Fruit fly (Drosophila melanogaster) whole organism, embryonic: ENCODE results near the gene Etfb.

ENCODE experiments used
- BtbVII ChIP-seq: fragments of 200-800 bp; sonication (Bioruptor generic); optimal IDR thresholded peaks from 3 replicates; lab custom pipeline; 2017; ENCODE audit warnings: missing biosample characterization, mild to moderate bottlenecking, missing genetic modification characterization
- CG10274 ChIP-seq: fragments of 200-800 bp; sonication (Bioruptor generic); optimal IDR thresholded peaks from 3 replicates; lab custom pipeline; 2017; ENCODE audit warnings: missing biosample characterization, mild to moderate bottlenecking, missing genetic modification characterization
- CG11085 ChIP-seq: fragments of 200-800 bp; sonication (Bioruptor generic); IDR thresholded peaks from 2 replicates; pipeline ENCODE4 v1.3.6; 2022; ENCODE audit warnings: missing biosample characterization, missing genetic modification characterization
- CG11398 ChIP-seq: fragments of 200-800 bp; sonication (Bioruptor generic); optimal IDR thresholded peaks from 2 replicates; lab custom pipeline; 2016; ENCODE audit warnings: missing biosample characterization, missing genetic modification characterization
- CG12236 ChIP-seq: fragments of 200-800 bp; sonication (Bioruptor generic); optimal IDR thresholded peaks from 2 replicates; lab custom pipeline; 2016; ENCODE audit warnings: missing biosample characterization, missing genetic modification characterization
- CG12942 ChIP-seq: fragments of 200-800 bp; sonication (Bioruptor generic); optimal IDR thresholded peaks from 3 replicates; lab custom pipeline; 2016; ENCODE audit warnings: missing biosample characterization, missing genetic modification characterization
- CG13287 ChIP-seq: fragments of 200-800 bp; sonication (Bioruptor generic); IDR thresholded peaks from 2 replicates; pipeline ENCODE4 v1.3.6; 2022; ENCODE audit warnings: missing biosample characterization, missing genetic modification characterization; ENCODE audit not compliant: partially characterized antibody
- CG15601 ChIP-seq: fragments of 200-800 bp; sonication (Bioruptor generic); optimal IDR thresholded peaks from 3 replicates; lab custom pipeline; 2019; ENCODE audit warnings: missing biosample characterization, mild to moderate bottlenecking, missing genetic modification characterization, moderate library complexity
- CG18011 ChIP-seq: fragments of 200-800 bp; sonication (Bioruptor generic); optimal IDR thresholded peaks from 2 replicates; lab custom pipeline; 2017; ENCODE audit warnings: missing biosample characterization, missing genetic modification characterization, mild to moderate bottlenecking, moderate library complexity, missing genotype
- CG1832 ChIP-seq: fragments of 200-800 bp; sonication (Bioruptor generic); optimal IDR thresholded peaks from 2 replicates; lab custom pipeline; 2017; ENCODE audit warnings: missing biosample characterization, mild to moderate bottlenecking, missing genetic modification characterization, inconsistent platforms
- CG31224 ChIP-seq: fragments of 200-800 bp; sonication (Bioruptor generic); IDR thresholded peaks from 2 replicates; pipeline ENCODE4 v1.3.6; 2022; ENCODE audit warnings: missing biosample characterization, missing genetic modification characterization
- CG34224 ChIP-seq: fragments of 200-800 bp; sonication (Bioruptor generic); IDR thresholded peaks from 3 replicates; pipeline ENCODE4 v1.3.6; 2022; ENCODE audit warnings: missing biosample characterization, missing genetic modification characterization; ENCODE audit not compliant: partially characterized antibody
- CG4282 ChIP-seq: fragments of 200-800 bp; sonication (Bioruptor generic); optimal IDR thresholded peaks from 2 replicates; lab custom pipeline; 2016; ENCODE audit warnings: missing biosample characterization, missing genetic modification characterization
- CG4424 ChIP-seq: fragments of 200-800 bp; sonication (Bioruptor generic); optimal IDR thresholded peaks from 3 replicates; lab custom pipeline; 2016; ENCODE audit warnings: missing biosample characterization, missing genetic modification characterization
- CG5245 ChIP-seq: fragments of 200-800 bp; sonication (Bioruptor generic); optimal IDR thresholded peaks from 3 replicates; lab custom pipeline; 2016; ENCODE audit warnings: missing biosample characterization, missing genetic modification characterization
- CG6175 ChIP-seq: fragments of 200-800 bp; sonication (Bioruptor generic); IDR thresholded peaks from 3 replicates; pipeline ENCODE4 v1.3.6; 2022; ENCODE audit warnings: missing biosample characterization, missing genetic modification characterization
- CG7556 ChIP-seq: fragments of 200-800 bp; sonication (Bioruptor generic); optimal IDR thresholded peaks from 2 replicates; lab custom pipeline; 2017; ENCODE audit warnings: missing biosample characterization, mild to moderate bottlenecking, missing genetic modification characterization
- CG7745 ChIP-seq: fragments of 200-800 bp; sonication (Bioruptor generic); optimal IDR thresholded peaks from 2 replicates; lab custom pipeline; 2018; ENCODE audit warnings: missing biosample characterization, mild to moderate bottlenecking, missing genetic modification characterization, moderate library complexity
- Camta ChIP-seq: fragments of 200-800 bp; sonication (Bioruptor generic); optimal IDR thresholded peaks from 2 replicates; lab custom pipeline; 2016; ENCODE audit warnings: missing biosample characterization, missing genetic modification characterization
- Doc2 ChIP-seq: fragments of 200-800 bp; sonication (Bioruptor generic); IDR thresholded peaks from 2 replicates; pipeline ENCODE4 v1.3.6; 2022; ENCODE audit warnings: missing biosample characterization, missing genetic modification characterization
- NFAT ChIP-seq: fragments of 200-800 bp; sonication (Bioruptor generic); IDR thresholded peaks from 2 replicates; pipeline ENCODE4 v1.3.6; 2022; ENCODE audit warnings: missing biosample characterization, missing genetic modification characterization
- NfI ChIP-seq: fragments of 200-800 bp; sonication (Bioruptor generic); optimal IDR thresholded peaks from 3 replicates; lab custom pipeline; 2018; ENCODE audit warnings: missing biosample characterization, mild to moderate bottlenecking, missing genetic modification characterization, moderate library complexity
- Oli ChIP-seq: fragments of 200-800 bp; sonication (Bioruptor generic); optimal IDR thresholded peaks from 2 replicates; lab custom pipeline; 2018; ENCODE audit warnings: missing biosample characterization, mild to moderate bottlenecking, missing genetic modification characterization, moderate library complexity
- Optix ChIP-seq: fragments of 200-800 bp; sonication (Bioruptor generic); IDR thresholded peaks from 3 replicates; pipeline ENCODE4 v1.3.6; 2022; ENCODE audit warnings: missing biosample characterization, missing genetic modification characterization
- Sox100B ChIP-seq: fragments of 200-800 bp; sonication (Bioruptor generic); optimal IDR thresholded peaks from 3 replicates; lab custom pipeline; 2018; ENCODE audit warnings: missing biosample characterization, mild to moderate bottlenecking, missing genetic modification characterization
- Sox102F ChIP-seq: fragments of 200-800 bp; sonication (Bioruptor generic); optimal IDR thresholded peaks from 2 replicates; lab custom pipeline; 2018; ENCODE audit warnings: missing biosample characterization, mild to moderate bottlenecking, missing genetic modification characterization, moderate library complexity
- Xrp1 ChIP-seq: fragments of 200-800 bp; sonication (Bioruptor generic); IDR thresholded peaks from 2 replicates; pipeline ENCODE4 v1.3.6; 2022; ENCODE audit warnings: missing biosample characterization, missing genetic modification characterization
- YL-1 ChIP-seq: fragments of 200-800 bp; sonication (Bioruptor generic); optimal IDR thresholded peaks from 3 replicates; lab custom pipeline; 2017; ENCODE audit warnings: missing biosample characterization, mild to moderate bottlenecking, missing genetic modification characterization
- ac ChIP-seq: fragments of 200-800 bp; sonication (Bioruptor generic); optimal IDR thresholded peaks from 3 replicates; lab custom pipeline; 2017; ENCODE audit warnings: missing biosample characterization, mild to moderate bottlenecking, missing genetic modification characterization
- bigmax ChIP-seq: fragments of 200-800 bp; sonication (Bioruptor generic); optimal IDR thresholded peaks from 2 replicates; lab custom pipeline; 2018; ENCODE audit warnings: missing biosample characterization, mild to moderate bottlenecking, missing genetic modification characterization
- esg ChIP-seq: fragments of 200-800 bp; sonication (Bioruptor generic); conservative IDR thresholded peaks from 2 replicates; pipeline ENCODE4 v1.3.6; 2022; ENCODE audit warnings: missing biosample characterization, missing genetic modification characterization
- eve ChIP-seq, 2 experiments: fragments of >200 bp; optimal IDR thresholded peaks; 2 replicates each; lab custom pipeline; 2017; ENCODE audit warnings: missing biosample characterization in 2 of 2, missing genetic modification characterization in 2 of 2
- ftz-f1 ChIP-seq: fragments of 200-800 bp; sonication (Bioruptor generic); optimal IDR thresholded peaks from 2 replicates; lab custom pipeline; 2016; ENCODE audit warnings: missing biosample characterization, missing genetic modification characterization
- gem ChIP-seq: fragments of 200-800 bp; sonication (Bioruptor generic); optimal IDR thresholded peaks from 2 replicates; lab custom pipeline; 2019; ENCODE audit warnings: missing biosample characterization, mild to moderate bottlenecking, missing genetic modification characterization, moderate library complexity
- h ChIP-seq: fragments of >200 bp; optimal IDR thresholded peaks from 2 replicates; lab custom pipeline; 2017
- ind ChIP-seq: fragments of 200-800 bp; sonication (Bioruptor generic); optimal IDR thresholded peaks from 3 replicates; lab custom pipeline; 2016; ENCODE audit warnings: missing biosample characterization, missing genetic modification characterization
- inv ChIP-seq: fragments of 200-800 bp; sonication (Bioruptor generic); IDR thresholded peaks from 2 replicates; pipeline ENCODE4 v1.3.6; 2022; ENCODE audit warnings: missing biosample characterization, missing genetic modification characterization; ENCODE audit not compliant: partially characterized antibody
- lov ChIP-seq, 2 experiments: fragments of 200-800 bp in 1 of 2; fragments of >200 bp in 1 of 2; sonication (Bioruptor generic) in 1 of 2; IDR thresholded peaks in 1 of 2; optimal IDR thresholded peaks in 1 of 2; 2 replicates in 1 of 2; 3 replicates in 1 of 2; pipeline versions ENCODE4 v1.3.6 to Lab custom; 2017 to 2022; ENCODE audit warnings: missing biosample characterization in 1 of 2, missing genetic modification characterization in 1 of 2
- p53 ChIP-seq: fragments of 200-800 bp; sonication (Bioruptor generic); optimal IDR thresholded peaks from 2 replicates; lab custom pipeline; 2016; ENCODE audit warnings: missing biosample characterization, missing genetic modification characterization
- pb ChIP-seq: fragments of 200-800 bp; sonication (Bioruptor generic); optimal IDR thresholded peaks from 3 replicates; lab custom pipeline; 2016; ENCODE audit warnings: missing biosample characterization, missing genetic modification characterization
- pita ChIP-seq: fragments of 200-800 bp; sonication (Bioruptor generic); optimal IDR thresholded peaks from 2 replicates; lab custom pipeline; 2017; ENCODE audit warnings: missing biosample characterization, mild to moderate bottlenecking, missing genetic modification characterization
- prd ChIP-seq, 3 experiments: fragments of >200 bp in 2 of 3; fragments of 200-800 bp in 1 of 3; sonication (Bioruptor generic) in 1 of 3; optimal IDR thresholded peaks in 2 of 3; IDR thresholded peaks in 1 of 3; 2 replicates in 2 of 3; 3 replicates in 1 of 3; pipeline versions ENCODE4 v1.3.6 to Lab custom; 2017 to 2022; ENCODE audit warnings: missing biosample characterization in 1 of 3, missing genetic modification characterization in 1 of 3
- scrt ChIP-seq: fragments of 200-800 bp; sonication (Bioruptor generic); optimal IDR thresholded peaks from 2 replicates; lab custom pipeline; 2018; ENCODE audit warnings: missing biosample characterization, mild to moderate bottlenecking, missing genetic modification characterization, moderate library complexity
- sob ChIP-seq: fragments of 200-800 bp; sonication (Bioruptor generic); IDR thresholded peaks from 2 replicates; pipeline ENCODE4 v1.3.6; 2022; ENCODE audit warnings: missing biosample characterization, missing genetic modification characterization
- sug ChIP-seq: fragments of 200-800 bp; optimal IDR thresholded peaks from 2 replicates; lab custom pipeline; 2019; ENCODE audit warnings: missing biosample characterization, mild to moderate bottlenecking, missing genetic modification characterization, moderate library complexity
- tll ChIP-seq, 2 experiments: fragments of 200-800 bp in 1 of 2; fragments of >200 bp in 1 of 2; sonication (Bioruptor generic) in 1 of 2; optimal IDR thresholded peaks; 2 replicates each; lab custom pipeline; 2017 to 2019; ENCODE audit warnings: missing biosample characterization in 2 of 2, missing genetic modification characterization in 2 of 2, mild to moderate bottlenecking in 1 of 2, moderate library complexity in 1 of 2
- vvl ChIP-seq: fragments of 200-800 bp; sonication (Bioruptor generic); IDR thresholded peaks from 2 replicates; pipeline ENCODE4 v1.3.6; 2022; ENCODE audit warnings: missing biosample characterization, missing genetic modification characterization
- wek ChIP-seq: fragments of 200-800 bp; sonication (Bioruptor generic); optimal IDR thresholded peaks from 3 replicates; lab custom pipeline; 2018; ENCODE audit warnings: missing biosample characterization, mild to moderate bottlenecking, missing genetic modification characterization, moderate library complexity

The Etfb gene

dm6 chr3R:29834759-29835709 lies 32.3 kb upstream of the Etfb start, which contains the start of gene Atg16:
Atg16 (minus strand) TSS chr3R:29835101.
- no peak for TF ChIP-seq CG5245 (GFP tag; lab: Kevin White, UChicago)
- no peak for TF ChIP-seq wek (GFP tag; lab: Kevin White, UChicago)
- no peak for TF ChIP-seq Camta
- no peak for TF ChIP-seq BtbVII (GFP tag; lab: Kevin White, UChicago)
- no peak for TF ChIP-seq CG4424 (GFP tag; lab: Kevin White, UChicago)
- TF ChIP-seq p53: no peak
- no peak for TF ChIP-seq CG1832 (GFP tag; lab: Kevin White, UChicago)
- TF ChIP-seq CG34224: peak; percentile 87
- TF ChIP-seq Sox102F (GFP tag; lab: Kevin White, UChicago): no peak
- TF ChIP-seq CG15601 (tag; lab: Kevin White, UChicago): no peak
- TF ChIP-seq CG18011 (GFP tag; lab: Kevin White, UChicago): no peak
- TF ChIP-seq pita (GFP tag; lab: Kevin White, UChicago): no peak
- TF ChIP-seq tll (GFP tag; optimal IDR thresholded peaks at IDR 0.05; lab: Kevin White, UChicago): no peak
- TF ChIP-seq CG7556 (GFP tag; lab: Kevin White, UChicago): no peak
- TF ChIP-seq vvl: no peak
- no peak for TF ChIP-seq esg
- no peak for TF ChIP-seq ac (GFP tag; lab: Kevin White, UChicago)
- no peak for TF ChIP-seq Doc2
- TF ChIP-seq eve (GFP tag; optimal IDR thresholded peaks at IDR 0.05; lab: Kevin White, UChicago): no peak
- TF ChIP-seq CG12942 (GFP tag; lab: Kevin White, UChicago): no peak
- no peak for TF ChIP-seq NfI
- no peak for TF ChIP-seq Optix
- peak; percentile 18; the same call in 1 of the 3 replicates for TF ChIP-seq CG6175 (GFP tag; lab: Robert Waterston, UW)
- TF ChIP-seq prd (optimal IDR thresholded peaks at IDR 0.05; lab: Kevin White, UChicago): no peak
- TF ChIP-seq prd (GFP tag; IDR thresholded peaks at IDR 0.05; lab: Robert Waterston, UW): no peak
- TF ChIP-seq CG4282 (GFP tag; lab: Kevin White, UChicago): no peak
- no peak for TF ChIP-seq CG11085
- TF ChIP-seq inv (GFP tag; lab: Robert Waterston, UW): peak; percentile 93
- TF ChIP-seq sob (GFP tag; lab: Robert Waterston, UW): 0 out of 2 replicates have a peak, but pooled peaks have one; percentile 9
- no peak for TF ChIP-seq ftz-f1 (GFP tag; lab: Kevin White, UChicago)
- no peak for TF ChIP-seq sug (tag; lab: Kevin White, UChicago)
- TF ChIP-seq CG10274 (GFP tag; lab: Kevin White, UChicago): no peak
- no peak for TF ChIP-seq lov (optimal IDR thresholded peaks at IDR 0.05; lab: Kevin White, UChicago)
- TF ChIP-seq lov (GFP tag; IDR thresholded peaks at IDR 0.05; lab: Robert Waterston, UW): no peak
- TF ChIP-seq ind (GFP tag; lab: Kevin White, UChicago): no peak
- TF ChIP-seq CG31224 (GFP tag; lab: Robert Waterston, UW): no peak
- no peak for TF ChIP-seq NFAT (GFP tag; lab: Robert Waterston, UW)
- no peak for TF ChIP-seq gem (tag; lab: Kevin White, UChicago)
- peak; percentile 27 for TF ChIP-seq YL-1 (GFP tag; lab: Kevin White, UChicago)
- TF ChIP-seq Xrp1 (GFP tag; lab: Robert Waterston, UW): no peak
- TF ChIP-seq h (lab: Kevin White, UChicago): no peak
- no peak for TF ChIP-seq Oli (tag; lab: Kevin White, UChicago)
- TF ChIP-seq CG11398: no peak
- TF ChIP-seq CG13287: peak; percentile 85
- TF ChIP-seq bigmax (GFP tag; lab: Kevin White, UChicago): no peak
- TF ChIP-seq Sox100B: no peak
- no peak for TF ChIP-seq pb
- TF ChIP-seq CG7745 (tag; lab: Kevin White, UChicago): no peak
- TF ChIP-seq scrt (GFP tag; lab: Kevin White, UChicago): no peak
- no peak for TF ChIP-seq CG12236
